Worm (Caenorhabditis elegans) whole organism, early embryonic: ENCODE measurements around the gene T26C11.8.

Experiments used
- F13C5.2 ChIP-seq: sonication (generic microtip); optimal IDR thresholded peaks from 2 replicates; lab custom pipeline; 2017; ENCODE audit warnings: mild to moderate bottlenecking, missing genetic modification characterization, inconsistent platforms, missing compliant biosample characterization
- ceh-13 ChIP-seq: fragments of 200-800 bp; sonication (Bioruptor generic); optimal IDR thresholded peaks from 2 replicates; lab custom pipeline; 2018; ENCODE audit warnings: mild to moderate bottlenecking, missing genetic modification characterization, missing compliant biosample characterization
- ets-7 ChIP-seq: sonication (generic microtip); optimal IDR thresholded peaks from 2 replicates; lab custom pipeline; 2016; ENCODE audit warnings: missing genotype, missing genetic modification characterization, missing compliant biosample characterization
- hmg-4 ChIP-seq: fragments of 200-800 bp; sonication (Bioruptor generic); optimal IDR thresholded peaks from 2 replicates; lab custom pipeline; 2018; ENCODE audit warnings: mild to moderate bottlenecking, missing genetic modification characterization, missing compliant biosample characterization
- pes-1 ChIP-seq: fragments of 200-800 bp; sonication (Bioruptor generic); IDR thresholded peaks from 2 replicates; pipeline ENCODE4 v1.3.6; 2022; ENCODE audit warnings: missing genetic modification reagents, missing genetic modification characterization, missing compliant biosample characterization
- scrt-1 ChIP-seq: fragments of 200-800 bp; sonication (Bioruptor generic); IDR thresholded peaks from 2 replicates; pipeline ENCODE4 v1.3.6; 2022; ENCODE audit warnings: missing genetic modification characterization, missing compliant biosample characterization
- sea-1 ChIP-seq: fragments of 200-800 bp; sonication (Bioruptor generic); conservative IDR thresholded peaks from 2 replicates; pipeline ENCODE4 v1.3.6; 2022; ENCODE audit warnings: missing genetic modification characterization, missing compliant biosample characterization
- tbx-11 ChIP-seq: fragments of 200-800 bp; sonication (Bioruptor generic); IDR thresholded peaks from 2 replicates; pipeline ENCODE4 v1.3.6; 2022; ENCODE audit warnings: missing genetic modification characterization, missing compliant biosample characterization
- tbx-37 ChIP-seq: fragments of 200-800 bp; sonication (Bioruptor generic); conservative IDR thresholded peaks from 2 replicates; pipeline ENCODE4 v1.3.6; 2022; ENCODE audit warnings: missing genetic modification reagents, missing genetic modification characterization, missing compliant biosample characterization

The T26C11.8 gene

DNA sequence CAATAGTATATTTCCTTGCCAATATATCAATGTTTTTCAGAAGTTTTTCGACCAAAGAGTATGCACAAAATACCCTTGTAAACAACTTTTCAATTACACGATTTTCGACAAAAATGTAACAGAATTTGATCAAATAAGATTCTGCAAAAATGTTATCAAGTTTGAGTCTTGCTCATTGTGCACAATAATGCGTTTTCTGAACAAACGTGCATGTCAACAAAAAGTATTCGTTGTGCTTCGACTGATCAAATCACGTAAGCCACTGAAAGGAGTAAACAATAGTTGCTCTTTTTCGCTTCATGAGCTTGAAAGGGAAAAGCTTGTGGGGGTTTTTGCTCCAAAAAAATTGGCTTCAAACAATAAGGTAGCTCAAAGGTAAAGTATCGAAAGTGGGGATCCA, 46.5 kb downstream of the T26C11.8 start:
- no peak for TF ChIP-seq ceh-13 (GFP tag; lab: Kevin White, UChicago)

DNA sequence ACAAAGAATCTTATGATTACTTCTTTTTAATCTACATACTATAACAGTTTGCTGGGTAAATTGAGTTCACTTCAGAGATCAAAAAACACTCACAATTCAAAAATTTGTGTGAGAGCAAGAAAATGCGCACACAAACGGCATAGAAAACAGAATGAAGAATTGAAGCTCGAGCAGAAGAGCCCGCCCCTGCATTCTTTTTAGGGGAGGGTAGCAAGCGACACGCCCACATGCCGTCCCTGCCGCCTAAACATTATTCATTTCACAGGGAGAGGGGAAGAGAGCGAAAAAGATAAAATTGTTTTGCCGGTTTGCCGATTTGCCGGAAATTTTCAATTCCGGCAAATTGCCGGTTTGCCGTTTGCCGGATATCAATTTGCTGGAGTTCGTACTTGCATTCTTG, 48.8 kb downstream of the T26C11.8 start:
- TF ChIP-seq ets-7 (tag; lab: Kevin White, UChicago) = no peak
- TF ChIP-seq scrt-1 (GFP tag; lab: Robert Waterston, UW) = 0 out of 2 replicates have a peak, but pooled peaks have one; percentile 13
- TF ChIP-seq pes-1 = peak; percentile 43; the same call in 1 of the 2 replicates
- TF ChIP-seq tbx-37 (GFP tag; lab: Robert Waterston, UW) = peak; percentile 28; the same call in 1 of the 2 replicates
- peak; percentile 58 for TF ChIP-seq hmg-4 (GFP tag; lab: Kevin White, UChicago)
- TF ChIP-seq F13C5.2 (tag; lab: Kevin White, UChicago) = peak; percentile 37
- 0 out of 2 replicates have a peak, but pooled peaks have one; percentile 38 for TF ChIP-seq tbx-11 (GFP tag; lab: Robert Waterston, UW)
- no peak for TF ChIP-seq sea-1
